Fruit fly (Drosophila melanogaster) whole organism, embryonic: Measurements from ENCODE around the gene enc.

ENCODE experiments used
- Adf1 ChIP-seq: fragments of 200-800 bp; sonication (Bioruptor generic); IDR thresholded peaks from 2 replicates; pipeline ENCODE4 v1.3.6; 2022; ENCODE audit warnings: missing biosample characterization, missing genetic modification characterization
- Aef1 ChIP-seq: fragments of 200-800 bp; sonication (Bioruptor generic); IDR thresholded peaks from 3 replicates; pipeline ENCODE4 v1.3.6; 2022; ENCODE audit warnings: missing biosample characterization, missing genetic modification characterization
- Atf-2 ChIP-seq: fragments of 200-800 bp; sonication (Bioruptor generic); optimal IDR thresholded peaks from 2 replicates; lab custom pipeline; 2016; ENCODE audit warnings: missing biosample characterization, missing genetic modification characterization
- CG10209 ChIP-seq: fragments of 200-800 bp; sonication (Bioruptor generic); optimal IDR thresholded peaks from 3 replicates; lab custom pipeline; 2017; ENCODE audit warnings: missing biosample characterization, mild to moderate bottlenecking, missing genetic modification characterization, missing genetic modification reagents
- CG11085 ChIP-seq: fragments of 200-800 bp; sonication (Bioruptor generic); IDR thresholded peaks from 2 replicates; pipeline ENCODE4 v1.3.6; 2022; ENCODE audit warnings: missing biosample characterization, missing genetic modification characterization
- CG12942 ChIP-seq: fragments of 200-800 bp; sonication (Bioruptor generic); optimal IDR thresholded peaks from 3 replicates; lab custom pipeline; 2016; ENCODE audit warnings: missing biosample characterization, missing genetic modification characterization
- CG13123 ChIP-seq: fragments of 200-800 bp; sonication (Bioruptor generic); optimal IDR thresholded peaks from 2 replicates; lab custom pipeline; 2016; ENCODE audit warnings: missing biosample characterization, missing genetic modification characterization
- CG14965 ChIP-seq: fragments of 200-800 bp; sonication (Bioruptor generic); optimal IDR thresholded peaks from 2 replicates; lab custom pipeline; 2016; ENCODE audit warnings: missing biosample characterization, missing genetic modification characterization, borderline replicate concordance
- CG1647 ChIP-seq: fragments of 200-800 bp; sonication (Bioruptor generic); optimal IDR thresholded peaks from 3 replicates; lab custom pipeline; 2016; ENCODE audit warnings: missing biosample characterization, missing genetic modification characterization
- CG16779 ChIP-seq: fragments of 200-800 bp; sonication (Bioruptor generic); IDR thresholded peaks from 2 replicates; pipeline ENCODE4 v1.3.6; 2022; ENCODE audit warnings: missing biosample characterization, missing genetic modification characterization
- CG17328 ChIP-seq: fragments of 200-800 bp; sonication (Bioruptor generic); IDR thresholded peaks from 2 replicates; pipeline ENCODE4 v1.3.6; 2022; ENCODE audit warnings: missing biosample characterization, missing genetic modification characterization
- CG17385 ChIP-seq: fragments of 200-800 bp; sonication (Bioruptor generic); optimal IDR thresholded peaks from 3 replicates; lab custom pipeline; 2018; ENCODE audit warnings: missing biosample characterization, mild to moderate bottlenecking, missing genetic modification characterization
- CG2875 ChIP-seq: fragments of 200-800 bp; sonication (Bioruptor generic); optimal IDR thresholded peaks from 2 replicates; lab custom pipeline; 2017; ENCODE audit warnings: missing biosample characterization, mild to moderate bottlenecking, missing genetic modification characterization, missing genetic modification reagents
- CG33213 ChIP-seq: fragments of 200-800 bp; sonication (Bioruptor generic); optimal IDR thresholded peaks from 3 replicates; lab custom pipeline; 2016; ENCODE audit warnings: missing biosample characterization, missing genetic modification characterization
- CG3726 ChIP-seq: fragments of 200-800 bp; sonication (Bioruptor generic); IDR thresholded peaks from 3 replicates; pipeline ENCODE4, ENCODE4 v1.3.6; 2022; ENCODE audit warnings: missing biosample characterization, missing genetic modification characterization
- CG4730 ChIP-seq: fragments of 200-800 bp; sonication (Bioruptor generic); IDR thresholded peaks from 2 replicates; pipeline ENCODE4 v1.3.6; 2022; ENCODE audit warnings: missing biosample characterization, missing genetic modification characterization
- CG6765 ChIP-seq: fragments of 200-800 bp; sonication (Bioruptor generic); optimal IDR thresholded peaks from 3 replicates; lab custom pipeline; 2017; ENCODE audit warnings: missing biosample characterization, mild to moderate bottlenecking, missing genetic modification characterization
- CG7786 ChIP-seq: fragments of 200-800 bp; sonication (Bioruptor generic); optimal IDR thresholded peaks from 2 replicates; lab custom pipeline; 2016; ENCODE audit warnings: missing biosample characterization, missing genetic modification characterization
- CG8388 ChIP-seq: fragments of 200-800 bp; sonication (Bioruptor generic); optimal IDR thresholded peaks from 2 replicates; lab custom pipeline; 2019; ENCODE audit warnings: missing biosample characterization, mild to moderate bottlenecking, missing genetic modification characterization, moderate library complexity
- Dek ChIP-seq: fragments of 200-800 bp; sonication (Bioruptor generic); optimal IDR thresholded peaks from 3 replicates; lab custom pipeline; 2019; ENCODE audit warnings: missing biosample characterization, mild to moderate bottlenecking, missing genetic modification characterization, moderate library complexity
- Dll ChIP-seq: fragments of 200-800 bp; sonication (Bioruptor generic); IDR thresholded peaks from 4 replicates; pipeline ENCODE4 v1.3.6; 2022; ENCODE audit warnings: missing biosample characterization, missing genetic modification characterization; ENCODE audit not compliant: partially characterized antibody
- Doc3 ChIP-seq: fragments of 200-800 bp; sonication (Bioruptor generic); IDR thresholded peaks from 3 replicates; pipeline ENCODE4 v1.3.6; 2022; ENCODE audit warnings: missing biosample characterization, missing genetic modification characterization; ENCODE audit not compliant: partially characterized antibody
- E2f1 ChIP-seq: fragments of 200-800 bp; sonication (Bioruptor generic); IDR thresholded peaks from 2 replicates; pipeline ENCODE4 v1.3.6; 2022; ENCODE audit warnings: missing biosample characterization, missing genetic modification characterization
- Eip74EF ChIP-seq, 2 experiments: fragments of 200-800 bp in 1 of 2; fragments of >200 bp in 1 of 2; sonication (Bioruptor generic) in 1 of 2; optimal IDR thresholded peaks; 2 replicates each; lab custom pipeline; 2017 to 2019; ENCODE audit warnings: missing biosample characterization in 2 of 2, missing genetic modification characterization in 2 of 2, mild to moderate bottlenecking in 1 of 2, moderate library complexity in 1 of 2
- Gug ChIP-seq: fragments of 200-800 bp; sonication (Bioruptor generic); IDR thresholded peaks from 4 replicates; pipeline ENCODE4 v1.3.6; 2022; ENCODE audit warnings: missing biosample characterization, missing genetic modification characterization
- H15 ChIP-seq: fragments of 200-800 bp; sonication (Bioruptor generic); IDR thresholded peaks from 3 replicates; pipeline ENCODE4 v1.3.6; 2022; ENCODE audit warnings: missing biosample characterization, missing genetic modification characterization
- MTF-1 ChIP-seq: fragments of 200-800 bp; sonication (Bioruptor generic); optimal IDR thresholded peaks from 2 replicates; lab custom pipeline; 2018; ENCODE audit warnings: missing biosample characterization, mild to moderate bottlenecking, missing genetic modification characterization, borderline replicate concordance
- Neu2 ChIP-seq: fragments of 200-800 bp; sonication (Bioruptor generic); optimal IDR thresholded peaks from 3 replicates; lab custom pipeline; 2016; ENCODE audit warnings: missing biosample characterization, missing genetic modification characterization, borderline replicate concordance
- PHDP ChIP-seq: fragments of 200-800 bp; sonication (Bioruptor generic); optimal IDR thresholded peaks from 3 replicates; lab custom pipeline; 2018; ENCODE audit warnings: missing biosample characterization, mild to moderate bottlenecking, missing genetic modification characterization, moderate library complexity
- Tbp ChIP-seq: fragments of >200 bp; optimal IDR thresholded peaks from 2 replicates; lab custom pipeline; 2018; ENCODE audit warnings: missing biosample characterization, missing genetic modification characterization
- Vsx1 ChIP-seq: fragments of 200-800 bp; sonication (Bioruptor generic); optimal IDR thresholded peaks from 2 replicates; lab custom pipeline; 2017; ENCODE audit warnings: missing biosample characterization, mild to moderate bottlenecking, missing genetic modification characterization, missing genetic modification reagents
- aop ChIP-seq: fragments of 200-800 bp; sonication (Bioruptor generic); IDR thresholded peaks from 2 replicates; pipeline ENCODE4 v1.3.6; 2022; ENCODE audit warnings: missing biosample characterization, missing genetic modification characterization
- ato ChIP-seq: fragments of 200-800 bp; sonication (Bioruptor generic); IDR thresholded peaks from 2 replicates; pipeline ENCODE4 v1.3.6; 2022; ENCODE audit warnings: missing biosample characterization, missing genetic modification characterization; ENCODE audit not compliant: partially characterized antibody
- cato ChIP-seq: fragments of 200-800 bp; sonication (Bioruptor generic); optimal IDR thresholded peaks from 2 replicates; lab custom pipeline; 2016; ENCODE audit warnings: missing biosample characterization, missing genetic modification characterization, borderline replicate concordance
- cg ChIP-seq: fragments of 200-800 bp; sonication (Bioruptor generic); optimal IDR thresholded peaks from 3 replicates; lab custom pipeline; 2019; ENCODE audit warnings: missing biosample characterization, mild to moderate bottlenecking, missing genetic modification characterization, moderate library complexity
- da ChIP-seq: fragments of 200-800 bp; sonication (Bioruptor generic); optimal IDR thresholded peaks from 2 replicates; lab custom pipeline; 2016; ENCODE audit warnings: missing biosample characterization, missing genetic modification characterization
- dati ChIP-seq: fragments of 200-800 bp; sonication (Bioruptor generic); IDR thresholded peaks from 2 replicates; pipeline ENCODE4 v1.3.6; 2022; ENCODE audit warnings: missing biosample characterization, missing genetic modification characterization
- dmrt11E ChIP-seq: fragments of 200-800 bp; sonication (Bioruptor generic); optimal IDR thresholded peaks from 3 replicates; lab custom pipeline; 2018; ENCODE audit warnings: missing biosample characterization, mild to moderate bottlenecking, missing genetic modification characterization, moderate library complexity
- fd96Cb ChIP-seq: fragments of 200-800 bp; sonication (Bioruptor generic); optimal IDR thresholded peaks from 2 replicates; lab custom pipeline; 2018; ENCODE audit warnings: missing biosample characterization, mild to moderate bottlenecking, missing genetic modification characterization, moderate library complexity
- gro ChIP-seq: fragments of 200-800 bp; sonication (Bioruptor generic); optimal IDR thresholded peaks from 2 replicates; lab custom pipeline; 2016; ENCODE audit warnings: missing biosample characterization, missing genetic modification characterization
- hb ChIP-seq: fragments of 200-800 bp; sonication (Bioruptor generic); IDR thresholded peaks from 3 replicates; pipeline ENCODE4 v1.3.6; 2022; ENCODE audit warnings: missing biosample characterization, missing genetic modification characterization; ENCODE audit not compliant: partially characterized antibody
- lab ChIP-seq: fragments of 200-800 bp; sonication (Bioruptor generic); optimal IDR thresholded peaks from 3 replicates; lab custom pipeline; 2017; ENCODE audit warnings: missing biosample characterization, missing genetic modification characterization, mild to moderate bottlenecking, moderate library complexity, missing genetic modification reagents
- onecut ChIP-seq: fragments of 200-800 bp; sonication (Bioruptor generic); IDR thresholded peaks from 2 replicates; pipeline ENCODE4 v1.3.6; 2022; ENCODE audit warnings: missing biosample characterization, missing genetic modification characterization
- ranshi ChIP-seq: fragments of 200-800 bp; sonication (Bioruptor generic); IDR thresholded peaks from 2 replicates; pipeline ENCODE4 v1.3.6; 2022; ENCODE audit warnings: missing biosample characterization, missing genetic modification characterization
- run ChIP-seq: fragments of 200-800 bp; sonication (Bioruptor generic); optimal IDR thresholded peaks from 3 replicates; lab custom pipeline; 2018; ENCODE audit warnings: missing biosample characterization, mild to moderate bottlenecking, missing genetic modification characterization
- slou ChIP-seq: fragments of 200-800 bp; sonication (Bioruptor generic); optimal IDR thresholded peaks from 3 replicates; lab custom pipeline; 2016; ENCODE audit warnings: missing biosample characterization, missing genetic modification characterization
- sug ChIP-seq: fragments of 200-800 bp; optimal IDR thresholded peaks from 2 replicates; lab custom pipeline; 2019; ENCODE audit warnings: missing biosample characterization, mild to moderate bottlenecking, missing genetic modification characterization, moderate library complexity
- yki ChIP-seq: fragments of >200 bp; optimal IDR thresholded peaks from 3 replicates; lab custom pipeline; 2018
- z ChIP-seq: fragments of 200-800 bp; sonication (Bioruptor generic); IDR thresholded peaks from 3 replicates; pipeline ENCODE4 v1.3.6; 2022; ENCODE audit warnings: missing biosample characterization, missing genetic modification characterization
- zen2 ChIP-seq: fragments of 200-800 bp; sonication (Bioruptor generic); IDR thresholded peaks from 3 replicates; pipeline ENCODE4 v1.3.6; 2022; ENCODE audit warnings: missing biosample characterization, missing genetic modification characterization; ENCODE audit not compliant: partially characterized antibody

The enc gene

dm6 chr3L:3806330-3806729 is 12.1 kb upstream of the enc start, which contains the start of the genes CG32264, ntc and IntS10 (continued):
- TF ChIP-seq Eip74EF (GFP tag; optimal IDR thresholded peaks at IDR 0.05; lab: Kevin White, UChicago) = no peak
- TF ChIP-seq PHDP = peak; percentile 66
- TF ChIP-seq dati (GFP tag; lab: Robert Waterston, UW) = no peak
- TF ChIP-seq Adf1 (GFP tag; lab: Robert Waterston, UW) = peak; percentile 25; the same call in 1 of the 2 replicates
- TF ChIP-seq z (GFP tag; lab: Robert Waterston, UW) = no peak
- TF ChIP-seq CG4730 (GFP tag; lab: Robert Waterston, UW) = no peak
- no peak for TF ChIP-seq CG3726 (GFP tag; lab: Robert Waterston, UW)
- TF ChIP-seq CG33213 (GFP tag; lab: Kevin White, UChicago) = peak; percentile 62
- TF ChIP-seq CG10209 (GFP tag; lab: Kevin White, UChicago) = peak; percentile 56
- peak; percentile 73; the same call in 3 of the 4 replicates for TF ChIP-seq Dll (GFP tag; lab: Robert Waterston, UW)
- peak; percentile 61 for TF ChIP-seq cato (GFP tag; lab: Kevin White, UChicago)
- peak; percentile 25 for TF ChIP-seq da (GFP tag; lab: Kevin White, UChicago)
- peak; percentile 52 for TF ChIP-seq CG8388 (GFP tag; lab: Kevin White, UChicago)
- TF ChIP-seq Doc3 (GFP tag; lab: Robert Waterston, UW) = peak; percentile 56; the same call in 1 of the 3 replicates
- TF ChIP-seq CG12942 = peak; percentile 73
- no peak for TF ChIP-seq Gug (GFP tag; lab: Robert Waterston, UW)
- TF ChIP-seq CG17385 (GFP tag; lab: Kevin White, UChicago) = peak; percentile 55
- no peak for TF ChIP-seq run (tag; lab: Kevin White, UChicago)
- TF ChIP-seq Atf-2 (GFP tag; lab: Kevin White, UChicago) = peak; percentile 49
- TF ChIP-seq E2f1 (GFP tag; lab: Robert Waterston, UW) = no peak
- 0 out of 2 replicates have a peak, but pooled peaks have one; percentile 55 for TF ChIP-seq ranshi (GFP tag; lab: Robert Waterston, UW)
- no peak for TF ChIP-seq CG16779
- TF ChIP-seq onecut (GFP tag; lab: Robert Waterston, UW) = no peak
- TF ChIP-seq CG1647 (GFP tag; lab: Kevin White, UChicago) = peak; percentile 72
- TF ChIP-seq ato = 0 out of 2 replicates have a peak, but pooled peaks have one; percentile 33
- peak; percentile 50; the same call in 1 of the 3 replicates for TF ChIP-seq hb (GFP tag; lab: Robert Waterston, UW)
- no peak for TF ChIP-seq Vsx1 (GFP tag; lab: Kevin White, UChicago)
- peak; percentile 8 for TF ChIP-seq MTF-1 (GFP tag; lab: Kevin White, UChicago)
- no peak for TF ChIP-seq Tbp (GFP tag; lab: Kevin White, UChicago)
- peak; percentile 65 for TF ChIP-seq dmrt11E (tag; lab: Kevin White, UChicago)
- no peak for TF ChIP-seq CG17328 (GFP tag; lab: Robert Waterston, UW)
- peak; percentile 69 for TF ChIP-seq lab (GFP tag; lab: Kevin White, UChicago)
- TF ChIP-seq gro = peak; percentile 84
- no peak for TF ChIP-seq Neu2
- TF ChIP-seq zen2 = no peak
- TF ChIP-seq fd96Cb (tag; lab: Kevin White, UChicago) = peak; percentile 7
- TF ChIP-seq CG7786 (GFP tag; lab: Kevin White, UChicago) = peak; percentile 78
- TF ChIP-seq slou = peak; percentile 33
- peak; percentile 0 for TF ChIP-seq CG13123 (GFP tag; lab: Kevin White, UChicago)
- TF ChIP-seq Aef1 (GFP tag; lab: Robert Waterston, UW) = peak; percentile 66
- TF ChIP-seq cg = no peak
- peak; percentile 66 for TF ChIP-seq Dek (tag; lab: Kevin White, UChicago)
- no peak for TF ChIP-seq CG2875
- peak; percentile 84 for TF ChIP-seq sug (tag; lab: Kevin White, UChicago)
- TF ChIP-seq CG11085 (GFP tag; lab: Robert Waterston, UW) = peak; percentile 34; the same call in 1 of the 2 replicates
- no peak for TF ChIP-seq CG6765 (GFP tag; lab: Kevin White, UChicago)
- TF ChIP-seq H15 (GFP tag; lab: Robert Waterston, UW) = no peak
- TF ChIP-seq CG14965 (GFP tag; lab: Kevin White, UChicago) = no peak
- TF ChIP-seq aop (GFP tag; lab: Robert Waterston, UW) = no peak
- TF ChIP-seq yki (lab: Kevin White, UChicago) = no peak
